Worm (Caenorhabditis elegans): ENCODE measurements around the gene M151.10.

DNA sequence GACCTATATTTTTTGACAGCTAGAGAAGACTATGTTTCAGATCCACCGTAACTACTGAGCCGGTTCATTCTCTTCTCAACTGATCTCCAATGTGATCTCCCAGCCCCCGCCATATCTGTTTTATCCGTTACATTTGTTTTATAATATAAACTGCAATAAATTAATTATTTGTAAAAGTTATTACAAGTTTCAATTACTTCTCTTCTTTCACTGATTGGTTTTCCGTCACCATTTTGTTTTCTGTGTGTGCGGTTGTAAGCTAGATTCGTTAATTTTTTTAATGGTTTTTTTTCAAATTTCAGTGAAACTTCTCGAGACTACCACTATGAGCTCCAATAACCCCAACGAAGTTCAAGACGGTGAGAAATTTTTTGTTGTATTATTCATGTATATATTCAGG lies 9.3 kb downstream of the M151.10 start, which contains the start of gene M151.2:
- no peak for TF ChIP-seq ZK546.5 (tag; optimal IDR thresholded peaks at IDR 0.05)
- no peak for TF ChIP-seq ceh-82 (tag; optimal IDR thresholded peaks at IDR 0.05)
- TF ChIP-seq aly-2 (tag; optimal IDR thresholded peaks at IDR 0.05) = no peak

Data from whole organism, L3 larva.